Fruit fly (Drosophila melanogaster) whole organism, embryonic: ENCODE measurements around the gene dyl.

Source experiments
- Atf6 ChIP-seq: fragments of 200-800 bp; sonication (Bioruptor generic); IDR thresholded peaks from 2 replicates; pipeline ENCODE4 v1.3.6; 2022; ENCODE audit warnings: missing biosample characterization, missing genetic modification characterization
- B-H1 ChIP-seq: fragments of 200-800 bp; sonication (Bioruptor generic); IDR thresholded peaks from 3 replicates; pipeline ENCODE4 v1.3.6; 2022; ENCODE audit warnings: missing biosample characterization, missing genetic modification characterization
- CG10147 ChIP-seq: fragments of 200-800 bp; sonication (Bioruptor generic); optimal IDR thresholded peaks from 2 replicates; lab custom pipeline; 2019; ENCODE audit warnings: missing biosample characterization, mild to moderate bottlenecking, missing genetic modification characterization, moderate library complexity
- CG10959 ChIP-seq: fragments of 200-800 bp; sonication (Bioruptor generic); IDR thresholded peaks from 2 replicates; pipeline ENCODE4 v1.3.6; 2022; ENCODE audit warnings: missing biosample characterization, missing genetic modification characterization
- CG10979 ChIP-seq: fragments of 200-800 bp; sonication (Bioruptor generic); optimal IDR thresholded peaks from 2 replicates; lab custom pipeline; 2018; ENCODE audit warnings: missing biosample characterization, mild to moderate bottlenecking, missing genetic modification characterization, moderate library complexity
- CG11696 ChIP-seq: fragments of 200-800 bp; sonication (Bioruptor generic); IDR thresholded peaks from 2 replicates; pipeline ENCODE4 v1.3.6; 2022; ENCODE audit warnings: missing biosample characterization, missing genetic modification characterization
- CG12104 ChIP-seq: fragments of 200-800 bp; sonication (Bioruptor generic); optimal IDR thresholded peaks from 3 replicates; lab custom pipeline; 2016; ENCODE audit warnings: missing biosample characterization, missing genetic modification characterization
- CG12219 ChIP-seq: fragments of 200-800 bp; sonication (Bioruptor generic); optimal IDR thresholded peaks from 3 replicates; lab custom pipeline; 2018; ENCODE audit warnings: missing biosample characterization, mild to moderate bottlenecking, missing genetic modification characterization
- CG15601 ChIP-seq: fragments of 200-800 bp; sonication (Bioruptor generic); optimal IDR thresholded peaks from 3 replicates; lab custom pipeline; 2019; ENCODE audit warnings: missing biosample characterization, mild to moderate bottlenecking, missing genetic modification characterization, moderate library complexity
- CG17186 ChIP-seq: fragments of 200-800 bp; sonication (Bioruptor generic); optimal IDR thresholded peaks from 3 replicates; lab custom pipeline; 2017; ENCODE audit warnings: missing biosample characterization, missing genetic modification reagents, missing genetic modification characterization
- CG17568 ChIP-seq: fragments of 200-800 bp; sonication (Bioruptor generic); optimal IDR thresholded peaks from 2 replicates; lab custom pipeline; 2018; ENCODE audit warnings: missing biosample characterization, mild to moderate bottlenecking, missing genetic modification characterization, moderate library complexity
- CG1792 ChIP-seq: fragments of 200-800 bp; sonication (Bioruptor generic); optimal IDR thresholded peaks from 2 replicates; lab custom pipeline; 2016; ENCODE audit warnings: missing biosample characterization, missing genetic modification characterization
- CG1832 ChIP-seq: fragments of 200-800 bp; sonication (Bioruptor generic); optimal IDR thresholded peaks from 2 replicates; lab custom pipeline; 2017; ENCODE audit warnings: missing biosample characterization, mild to moderate bottlenecking, missing genetic modification characterization, inconsistent platforms
- CG2199 ChIP-seq: fragments of 200-800 bp; sonication (Bioruptor generic); IDR thresholded peaks from 3 replicates; pipeline ENCODE4 v1.3.6; 2022; ENCODE audit warnings: missing biosample characterization, missing genetic modification characterization
- CG3163 ChIP-seq: fragments of 200-800 bp; sonication (Bioruptor generic); optimal IDR thresholded peaks from 3 replicates; lab custom pipeline; 2016; ENCODE audit warnings: missing biosample characterization, missing genetic modification characterization
- CG33213 ChIP-seq: fragments of 200-800 bp; sonication (Bioruptor generic); optimal IDR thresholded peaks from 3 replicates; lab custom pipeline; 2016; ENCODE audit warnings: missing biosample characterization, missing genetic modification characterization
- CG33557 ChIP-seq: fragments of 200-800 bp; sonication (Bioruptor generic); optimal IDR thresholded peaks from 2 replicates; lab custom pipeline; 2019; ENCODE audit warnings: missing biosample characterization, mild to moderate bottlenecking, missing genetic modification characterization, moderate library complexity
- CG4404 ChIP-seq: fragments of 200-800 bp; sonication (Bioruptor generic); IDR thresholded peaks from 2 replicates; pipeline ENCODE4 v1.3.6; 2022; ENCODE audit warnings: missing biosample characterization, missing genetic modification characterization
- CG4707 ChIP-seq: fragments of 200-800 bp; sonication (Bioruptor generic); optimal IDR thresholded peaks from 2 replicates; lab custom pipeline; 2018; ENCODE audit warnings: missing biosample characterization, mild to moderate bottlenecking, missing genetic modification characterization, moderate library complexity
- CG6765 ChIP-seq: fragments of 200-800 bp; sonication (Bioruptor generic); optimal IDR thresholded peaks from 3 replicates; lab custom pipeline; 2017; ENCODE audit warnings: missing biosample characterization, mild to moderate bottlenecking, missing genetic modification characterization
- CG7556 ChIP-seq: fragments of 200-800 bp; sonication (Bioruptor generic); optimal IDR thresholded peaks from 2 replicates; lab custom pipeline; 2017; ENCODE audit warnings: missing biosample characterization, mild to moderate bottlenecking, missing genetic modification characterization
- CG7963 ChIP-seq: fragments of 200-800 bp; sonication (Bioruptor generic); IDR thresholded peaks from 3 replicates; pipeline ENCODE4 v1.3.6; 2022; ENCODE audit warnings: missing biosample characterization, missing genetic modification characterization; ENCODE audit not compliant: partially characterized antibody
- CG7987 ChIP-seq: fragments of 200-800 bp; sonication (Bioruptor generic); optimal IDR thresholded peaks from 2 replicates; lab custom pipeline; 2018; ENCODE audit warnings: missing biosample characterization, mild to moderate bottlenecking, missing genetic modification characterization, moderate library complexity
- Deaf1 ChIP-seq: fragments of 200-800 bp; optimal IDR thresholded peaks from 3 replicates; lab custom pipeline; 2019; ENCODE audit warnings: missing biosample characterization, mild to moderate bottlenecking, missing genetic modification characterization, moderate library complexity
- Dek ChIP-seq: fragments of 200-800 bp; sonication (Bioruptor generic); optimal IDR thresholded peaks from 3 replicates; lab custom pipeline; 2019; ENCODE audit warnings: missing biosample characterization, mild to moderate bottlenecking, missing genetic modification characterization, moderate library complexity
- Dip2 ChIP-seq: fragments of 200-800 bp; sonication (Bioruptor generic); IDR thresholded peaks from 2 replicates; pipeline ENCODE4 v1.3.6; 2022; ENCODE audit warnings: missing biosample characterization, missing genetic modification characterization
- Gug ChIP-seq: fragments of 200-800 bp; sonication (Bioruptor generic); IDR thresholded peaks from 4 replicates; pipeline ENCODE4 v1.3.6; 2022; ENCODE audit warnings: missing biosample characterization, missing genetic modification characterization
- H15 ChIP-seq: fragments of 200-800 bp; sonication (Bioruptor generic); IDR thresholded peaks from 3 replicates; pipeline ENCODE4 v1.3.6; 2022; ENCODE audit warnings: missing biosample characterization, missing genetic modification characterization
- HmgD ChIP-seq: fragments of 200-800 bp; sonication (Bioruptor generic); optimal IDR thresholded peaks from 3 replicates; lab custom pipeline; 2016; ENCODE audit warnings: missing biosample characterization, missing genetic modification characterization
- Lpt ChIP-seq: fragments of >200 bp; optimal IDR thresholded peaks from 2 replicates; lab custom pipeline; 2018; ENCODE audit warnings: missing biosample characterization, missing genetic modification characterization
- MTF-1 ChIP-seq: fragments of 200-800 bp; sonication (Bioruptor generic); optimal IDR thresholded peaks from 2 replicates; lab custom pipeline; 2018; ENCODE audit warnings: missing biosample characterization, mild to moderate bottlenecking, missing genetic modification characterization, borderline replicate concordance
- Mes4 ChIP-seq: fragments of 200-800 bp; sonication (Bioruptor generic); optimal IDR thresholded peaks from 2 replicates; lab custom pipeline; 2016; ENCODE audit warnings: missing biosample characterization, missing genetic modification characterization
- Oaz ChIP-seq: fragments of 200-800 bp; sonication (Bioruptor generic); IDR thresholded peaks from 2 replicates; pipeline ENCODE4 v1.3.6; 2022; ENCODE audit warnings: missing biosample characterization, missing genetic modification characterization
- Opbp ChIP-seq: fragments of 200-800 bp; sonication (Bioruptor generic); IDR thresholded peaks from 3 replicates; pipeline ENCODE4 v1.3.6; 2022; ENCODE audit warnings: missing biosample characterization, missing genetic modification characterization; ENCODE audit not compliant: partially characterized antibody
- Sox102F ChIP-seq: fragments of 200-800 bp; sonication (Bioruptor generic); optimal IDR thresholded peaks from 2 replicates; lab custom pipeline; 2018; ENCODE audit warnings: missing biosample characterization, mild to moderate bottlenecking, missing genetic modification characterization, moderate library complexity
- Stat92E ChIP-seq, 3 experiments: fragments of >200 bp in 2 of 3; fragments of 200-800 bp in 1 of 3; sonication (Bioruptor generic) in 1 of 3; optimal IDR thresholded peaks; 2 replicates each; lab custom pipeline; 2017 to 2019; ENCODE audit warnings: missing biosample characterization in 3 of 3, missing genetic modification characterization in 3 of 3, mild to moderate bottlenecking in 1 of 3, moderate library complexity in 1 of 3
- cato ChIP-seq: fragments of 200-800 bp; sonication (Bioruptor generic); optimal IDR thresholded peaks from 2 replicates; lab custom pipeline; 2016; ENCODE audit warnings: missing biosample characterization, missing genetic modification characterization, borderline replicate concordance
- dm ChIP-seq: fragments of 200-800 bp; sonication (Bioruptor generic); optimal IDR thresholded peaks from 3 replicates; lab custom pipeline; 2016; ENCODE audit warnings: missing biosample characterization, missing genetic modification characterization
- ewg ChIP-seq: fragments of 200-800 bp; sonication (Bioruptor generic); optimal IDR thresholded peaks from 3 replicates; lab custom pipeline; 2017; ENCODE audit warnings: mild to moderate bottlenecking, missing biosample characterization, missing genetic modification reagents, missing genetic modification characterization
- fd3F ChIP-seq: fragments of 200-800 bp; sonication (Bioruptor generic); optimal IDR thresholded peaks from 2 replicates; lab custom pipeline; 2018; ENCODE audit warnings: missing biosample characterization, mild to moderate bottlenecking, missing genetic modification characterization, moderate library complexity
- gce ChIP-seq: fragments of 200-800 bp; sonication (Bioruptor generic); IDR thresholded peaks from 3 replicates; pipeline ENCODE4 v1.3.6; 2022; ENCODE audit warnings: missing biosample characterization, missing genetic modification characterization
- gt ChIP-seq: fragments of 200-800 bp; sonication (Bioruptor generic); IDR thresholded peaks from 2 replicates; pipeline ENCODE4 v1.3.6; 2022; ENCODE audit warnings: missing biosample characterization, missing genetic modification characterization
- kah ChIP-seq: fragments of 200-800 bp; sonication (Bioruptor generic); optimal IDR thresholded peaks from 2 replicates; lab custom pipeline; 2018; ENCODE audit warnings: missing biosample characterization, mild to moderate bottlenecking, missing genetic modification characterization
- kay ChIP-seq: fragments of 200-800 bp; sonication (Bioruptor generic); optimal IDR thresholded peaks from 2 replicates; lab custom pipeline; 2016; ENCODE audit warnings: missing biosample characterization, missing genetic modification characterization
- kni ChIP-seq: fragments of 200-800 bp; sonication (Bioruptor generic); optimal IDR thresholded peaks from 3 replicates; lab custom pipeline; 2017; ENCODE audit warnings: mild to moderate bottlenecking, missing biosample characterization, missing genetic modification reagents, missing genetic modification characterization
- peb ChIP-seq: fragments of 200-800 bp; sonication (Bioruptor generic); IDR thresholded peaks from 2 replicates; pipeline ENCODE4 v1.3.6; 2022; ENCODE audit warnings: missing biosample characterization, missing genetic modification characterization
- pnt ChIP-seq: fragments of 200-800 bp; sonication (Bioruptor generic); optimal IDR thresholded peaks from 3 replicates; lab custom pipeline; 2016; ENCODE audit warnings: missing biosample characterization, missing genetic modification characterization
- tap ChIP-seq: fragments of 200-800 bp; optimal IDR thresholded peaks from 3 replicates; lab custom pipeline; 2019; ENCODE audit warnings: missing biosample characterization, mild to moderate bottlenecking, missing genetic modification characterization, moderate library complexity
- tin ChIP-seq: fragments of 200-800 bp; sonication (Bioruptor generic); optimal IDR thresholded peaks from 3 replicates; lab custom pipeline; 2016; ENCODE audit warnings: missing biosample characterization, missing genetic modification characterization
- wor ChIP-seq: fragments of 200-800 bp; sonication (Bioruptor generic); IDR thresholded peaks from 2 replicates; pipeline ENCODE4 v1.3.6; 2022; ENCODE audit warnings: missing biosample characterization, missing genetic modification characterization
- zfh2 ChIP-seq: fragments of 200-800 bp; sonication (Bioruptor generic); optimal IDR thresholded peaks from 2 replicates; lab custom pipeline; 2016; ENCODE audit warnings: missing biosample characterization, missing genetic modification characterization

The dyl gene

dm6 chr3L:4282627-4283026, 24.9 kb downstream of the dyl start, which contains the start of gene CG11583 (continued):
- TF ChIP-seq tin (GFP tag; lab: Kevin White, UChicago), result peak; percentile 35
- no peak for TF ChIP-seq B-H1 (GFP tag; lab: Robert Waterston, UW)
- TF ChIP-seq kah (GFP tag; lab: Kevin White, UChicago), result no peak
- TF ChIP-seq CG33557 (GFP tag; lab: Kevin White, UChicago), result peak; percentile 13
- TF ChIP-seq kni (GFP tag; lab: Kevin White, UChicago), result no peak
- no peak for TF ChIP-seq Lpt
- TF ChIP-seq Oaz (GFP tag; lab: Robert Waterston, UW), result no peak
- TF ChIP-seq cato (GFP tag; lab: Kevin White, UChicago), result no peak
- TF ChIP-seq CG1792 (GFP tag; lab: Kevin White, UChicago), result peak; percentile 57
- TF ChIP-seq CG12104, result no peak
- no peak for TF ChIP-seq Mes4 (GFP tag; lab: Kevin White, UChicago)
- TF ChIP-seq pnt (GFP tag; lab: Kevin White, UChicago), result no peak
- TF ChIP-seq gt (GFP tag; lab: Robert Waterston, UW), result no peak
- 0 out of 4 replicates have a peak, but pooled peaks have one; percentile 30 for TF ChIP-seq Gug (GFP tag; lab: Robert Waterston, UW)
- no peak for TF ChIP-seq CG12219 (GFP tag; lab: Kevin White, UChicago)
- TF ChIP-seq CG2199 (GFP tag; lab: Robert Waterston, UW), result no peak
- no peak for TF ChIP-seq Atf6
- TF ChIP-seq CG10979 (tag; lab: Kevin White, UChicago), result no peak
- TF ChIP-seq CG11696 (GFP tag; lab: Robert Waterston, UW), result no peak
- TF ChIP-seq Opbp (GFP tag; lab: Robert Waterston, UW), result 0 out of 3 replicates have a peak, but pooled peaks have one; percentile 14
- peak; percentile 99 for TF ChIP-seq dm (GFP tag; lab: Kevin White, UChicago)
- TF ChIP-seq CG6765 (GFP tag; lab: Kevin White, UChicago), result no peak
- no peak for TF ChIP-seq wor
- peak in 1 of 3 experiments; percentile 55 for TF ChIP-seq Stat92E (GFP tag; optimal IDR thresholded peaks at IDR 0.05; lab: Kevin White, UChicago)
- TF ChIP-seq CG17186 (GFP tag; lab: Kevin White, UChicago), result peak; percentile 62
- no peak for TF ChIP-seq kay
- no peak for TF ChIP-seq CG10959 (GFP tag; lab: Robert Waterston, UW)
- TF ChIP-seq zfh2 (GFP tag; lab: Kevin White, UChicago), result peak; percentile 51
- TF ChIP-seq peb (GFP tag; lab: Robert Waterston, UW), result no peak
- no peak for TF ChIP-seq tap (tag; lab: Kevin White, UChicago)
- no peak for TF ChIP-seq H15 (GFP tag; lab: Robert Waterston, UW)
- TF ChIP-seq CG7987 (GFP tag; lab: Kevin White, UChicago), result peak; percentile 48
- TF ChIP-seq CG4404 (GFP tag; lab: Robert Waterston, UW), result no peak
- TF ChIP-seq CG15601, result peak; percentile 28
- TF ChIP-seq CG33213 (GFP tag; lab: Kevin White, UChicago), result peak; percentile 39
- no peak for TF ChIP-seq CG7963
- no peak for TF ChIP-seq HmgD (GFP tag; lab: Kevin White, UChicago)
- TF ChIP-seq CG4707 (GFP tag; lab: Kevin White, UChicago), result no peak
- peak; percentile 17 for TF ChIP-seq CG3163 (GFP tag; lab: Kevin White, UChicago)
- TF ChIP-seq MTF-1 (GFP tag; lab: Kevin White, UChicago), result no peak
- no peak for TF ChIP-seq CG10147 (GFP tag; lab: Kevin White, UChicago)
- TF ChIP-seq Dip2, result no peak
- no peak for TF ChIP-seq fd3F (GFP tag; lab: Kevin White, UChicago)
- no peak for TF ChIP-seq gce (GFP tag; lab: Robert Waterston, UW)
- TF ChIP-seq Sox102F, result no peak
- no peak for TF ChIP-seq ewg
- TF ChIP-seq CG7556, result no peak
- peak; percentile 1 for TF ChIP-seq Dek (tag; lab: Kevin White, UChicago)
- no peak for TF ChIP-seq CG17568 (GFP tag; lab: Kevin White, UChicago)
- TF ChIP-seq CG1832 (GFP tag; lab: Kevin White, UChicago), result no peak
- TF ChIP-seq Deaf1 (tag; lab: Kevin White, UChicago), result no peak
